Worm (Caenorhabditis elegans) whole organism, young adult: ENCODE data around the gene frg-1.

ENCODE experiments used
- B0336.3 ChIP-seq: fragments of 200-800 bp; sonication (Bioruptor generic); IDR thresholded peaks from 2 replicates; pipeline ENCODE4 v1.3.6; 2022; ENCODE audit warnings: missing genetic modification characterization, missing compliant biosample characterization
- C17E4.6 ChIP-seq: fragments of 200-800 bp; sonication (Bioruptor generic); IDR thresholded peaks from 2 replicates; pipeline ENCODE4 v1.3.6; 2022; ENCODE audit warnings: missing genetic modification reagents, missing genetic modification characterization, missing compliant biosample characterization
- D2030.7 ChIP-seq: fragments of 200-800 bp; sonication (Bioruptor generic); IDR thresholded peaks from 2 replicates; pipeline ENCODE4 v1.3.6; 2022; ENCODE audit warnings: missing genetic modification reagents, missing genetic modification characterization, missing compliant biosample characterization
- F33H1.4 ChIP-seq: fragments of 200-800 bp; sonication (Bioruptor generic); IDR thresholded peaks from 2 replicates; pipeline ENCODE4 v1.3.6; 2022; ENCODE audit warnings: missing genetic modification reagents, missing genetic modification characterization, missing compliant biosample characterization
- F49E8.2 ChIP-seq: sonication (generic microtip); optimal IDR thresholded peaks from 3 replicates; lab custom pipeline; 2017; ENCODE audit warnings: missing genetic modification characterization, mild to moderate bottlenecking, missing compliant biosample characterization, antibody characterized with exemption, moderate library complexity; ENCODE audit not compliant: insufficient read depth
- F52B5.7 ChIP-seq: sonication (generic microtip); optimal IDR thresholded peaks from 2 replicates; lab custom pipeline; 2016; ENCODE audit warnings: mild to moderate bottlenecking, missing genetic modification characterization, missing compliant biosample characterization
- Y53F4B.3 ChIP-seq: fragments of 200-800 bp; sonication (Bioruptor generic); IDR thresholded peaks from 2 replicates; pipeline ENCODE4 v1.3.6; 2022; ENCODE audit warnings: missing genetic modification reagents, missing genetic modification characterization, missing compliant biosample characterization
- Y53G8AR.9 ChIP-seq: fragments of 200-800 bp; sonication (Bioruptor generic); conservative IDR thresholded peaks from 2 replicates; pipeline ENCODE4 v1.3.6; 2022; ENCODE audit warnings: missing genetic modification reagents, missing genetic modification characterization, missing compliant biosample characterization
- Y95B8A.8 ChIP-seq: fragments of 200-800 bp; sonication (Bioruptor generic); IDR thresholded peaks from 2 replicates; pipeline ENCODE4 v1.3.6; 2022; ENCODE audit warnings: missing genetic modification reagents, missing genetic modification characterization, missing compliant biosample characterization
- athp-1 ChIP-seq: sonication (generic microtip); optimal IDR thresholded peaks from 2 replicates; lab custom pipeline; 2017; ENCODE audit warnings: mild to moderate bottlenecking, missing genetic modification characterization, missing compliant biosample characterization
- attf-6 ChIP-seq: fragments of 200-800 bp; sonication (Bioruptor generic); IDR thresholded peaks from 2 replicates; pipeline ENCODE4 v1.3.6; 2022; ENCODE audit warnings: missing genetic modification reagents, missing genetic modification characterization, missing compliant biosample characterization
- bed-1 ChIP-seq: fragments of 200-800 bp; sonication (Bioruptor generic); IDR thresholded peaks from 2 replicates; pipeline ENCODE4 v1.3.6; 2022; ENCODE audit warnings: missing genetic modification reagents, missing genetic modification characterization, missing compliant biosample characterization
- cebp-1 ChIP-seq, 2 experiments: fragments of 200-800 bp in 1 of 2; sonication (Bioruptor generic) in 1 of 2; sonication (generic microtip) in 1 of 2; IDR thresholded peaks in 1 of 2; optimal IDR thresholded peaks in 1 of 2; 2 replicates each; pipeline versions ENCODE4 v1.3.6 to Lab custom; 2017 to 2022; ENCODE audit warnings: missing compliant biosample characterization in 2 of 2, missing genetic modification characterization in 2 of 2, mild to moderate bottlenecking in 1 of 2, missing genetic modification reagents in 1 of 2, moderate library complexity in 1 of 2
- ceh-100 ChIP-seq: fragments of 200-800 bp; sonication (Bioruptor generic); IDR thresholded peaks from 2 replicates; pipeline ENCODE4 v1.3.6; 2022; ENCODE audit warnings: missing genetic modification reagents, missing genetic modification characterization, missing compliant biosample characterization
- ceh-27 ChIP-seq: fragments of 200-800 bp; sonication (Bioruptor generic); optimal IDR thresholded peaks from 2 replicates; lab custom pipeline; 2018; ENCODE audit warnings: mild to moderate bottlenecking, missing genetic modification characterization, moderate library complexity, missing compliant biosample characterization
- ceh-40 ChIP-seq: fragments of 200-800 bp; sonication (Bioruptor generic); IDR thresholded peaks from 2 replicates; pipeline ENCODE4 v1.3.6; 2022; ENCODE audit warnings: missing genetic modification characterization, missing compliant biosample characterization
- ceh-79 ChIP-seq: sonication (generic microtip); optimal IDR thresholded peaks from 2 replicates; lab custom pipeline; 2017; ENCODE audit warnings: mild to moderate bottlenecking, missing genetic modification characterization, missing compliant biosample characterization
- chd-7 ChIP-seq: sonication (generic microtip); optimal IDR thresholded peaks from 2 replicates; lab custom pipeline; 2016; ENCODE audit warnings: mild to moderate bottlenecking, missing genetic modification characterization, moderate library complexity, missing compliant biosample characterization
- die-1 ChIP-seq: sonication (generic microtip); optimal IDR thresholded peaks from 2 replicates; lab custom pipeline; 2016; ENCODE audit warnings: missing genotype, mild to moderate bottlenecking, missing genetic modification characterization, missing compliant biosample characterization
- egl-44 ChIP-seq: fragments of 200-800 bp; sonication (Bioruptor generic); IDR thresholded peaks from 2 replicates; pipeline ENCODE4 v1.3.6; 2022; ENCODE audit warnings: missing genetic modification reagents, missing genetic modification characterization, missing compliant biosample characterization
- ekl-4 ChIP-seq: fragments of 200-800 bp; sonication (Bioruptor generic); IDR thresholded peaks from 2 replicates; pipeline ENCODE4 v1.3.6; 2022; ENCODE audit warnings: missing genetic modification reagents, missing genetic modification characterization, missing compliant biosample characterization
- hmg-1.2 ChIP-seq: fragments of 200-800 bp; sonication (Bioruptor generic); IDR thresholded peaks from 2 replicates; pipeline ENCODE4 v1.3.6; 2022; ENCODE audit warnings: missing genetic modification reagents, missing genetic modification characterization, missing compliant biosample characterization
- hrde-1 ChIP-seq: sonication (generic microtip); optimal IDR thresholded peaks from 2 replicates; lab custom pipeline; 2016; ENCODE audit warnings: missing genetic modification characterization, mild to moderate bottlenecking, missing compliant biosample characterization, moderate library complexity, missing genotype, missing genetic modification reagents, borderline replicate concordance
- hsf-1 ChIP-seq: fragments of 200-800 bp; sonication (Bioruptor generic); IDR thresholded peaks from 2 replicates; pipeline ENCODE4 v1.3.6; 2022; ENCODE audit warnings: missing genetic modification reagents, missing genetic modification characterization, missing compliant biosample characterization
- let-607 ChIP-seq, 2 experiments: fragments of 200-800 bp in 1 of 2; sonication (Bioruptor generic) in 1 of 2; sonication (generic microtip) in 1 of 2; optimal IDR thresholded peaks; 2 replicates each; lab custom pipeline; 2016 to 2018; ENCODE audit warnings: mild to moderate bottlenecking in 2 of 2, missing compliant biosample characterization in 2 of 2, missing genetic modification characterization in 2 of 2, moderate library complexity in 2 of 2, missing genotype in 1 of 2
- lin-35 ChIP-seq, 3 experiments: fragments of 150-350 bp in 2 of 3; sonication (generic microtip) in 1 of 3; optimal IDR thresholded peaks; 2 replicates each; lab custom pipeline; 2014 to 2018; ENCODE audit warnings: missing biosample characterization in 3 of 3, missing genetic modification characterization in 3 of 3, missing genetic modification reagents in 3 of 3
- lin-40 ChIP-seq: sonication (generic microtip); optimal IDR thresholded peaks from 2 replicates; lab custom pipeline; 2016; ENCODE audit warnings: missing genetic modification characterization, mild to moderate bottlenecking, missing compliant biosample characterization, missing genotype, missing genetic modification reagents
- lin-54 ChIP-seq: fragments of 200-800 bp; sonication (Bioruptor generic); optimal IDR thresholded peaks from 2 replicates; lab custom pipeline; 2018; ENCODE audit warnings: mild to moderate bottlenecking, missing genetic modification characterization, missing compliant biosample characterization
- lsl-1 ChIP-seq: fragments of 200-800 bp; sonication (Bioruptor generic); optimal IDR thresholded peaks from 2 replicates; lab custom pipeline; 2018; ENCODE audit warnings: mild to moderate bottlenecking, missing genetic modification characterization, moderate library complexity, missing compliant biosample characterization
- madf-3 ChIP-seq: fragments of 200-800 bp; sonication (Bioruptor generic); IDR thresholded peaks from 2 replicates; pipeline ENCODE4 v1.3.6; 2022; ENCODE audit warnings: missing genetic modification reagents, missing genetic modification characterization, missing compliant biosample characterization
- madf-6 ChIP-seq: fragments of 200-800 bp; sonication (Bioruptor generic); IDR thresholded peaks from 2 replicates; pipeline ENCODE4 v1.3.6; 2022; ENCODE audit warnings: missing genetic modification reagents, missing genetic modification characterization, missing compliant biosample characterization
- mcd-1 ChIP-seq: fragments of 200-800 bp; sonication (Bioruptor generic); IDR thresholded peaks from 2 replicates; pipeline ENCODE4 v1.3.6; 2022; ENCODE audit warnings: missing genetic modification reagents, missing genetic modification characterization, missing compliant biosample characterization
- mel-28 ChIP-seq: sonication (generic microtip); optimal IDR thresholded peaks from 2 replicates; lab custom pipeline; 2016; ENCODE audit warnings: borderline replicate concordance, mild to moderate bottlenecking, missing genetic modification characterization, missing compliant biosample characterization
- mes-4 ChIP-seq: sonication (generic microtip); optimal IDR thresholded peaks from 2 replicates; lab custom pipeline; 2016; ENCODE audit warnings: missing genotype, missing genetic modification characterization, missing compliant biosample characterization
- pbrm-1 ChIP-seq: fragments of 200-800 bp; sonication (Bioruptor generic); IDR thresholded peaks from 2 replicates; pipeline ENCODE4 v1.3.6; 2022; ENCODE audit warnings: missing genetic modification reagents, missing genetic modification characterization, missing compliant biosample characterization
- rcor-1 ChIP-seq: fragments of 200-800 bp; sonication (Bioruptor generic); IDR thresholded peaks from 2 replicates; pipeline ENCODE4 v1.3.6; 2022; ENCODE audit warnings: missing genetic modification reagents, missing genetic modification characterization, missing compliant biosample characterization
- tlf-1 ChIP-seq: fragments of 200-800 bp; sonication (Bioruptor generic); optimal IDR thresholded peaks from 2 replicates; lab custom pipeline; 2018; ENCODE audit warnings: mild to moderate bottlenecking, missing genetic modification characterization, missing compliant biosample characterization
- xnd-1 ChIP-seq: sonication (generic microtip); optimal IDR thresholded peaks from 2 replicates; lab custom pipeline; 2016; ENCODE audit warnings: missing genotype, missing genetic modification reagents, missing genetic modification characterization, missing compliant biosample characterization

The frg-1 gene

DNA sequence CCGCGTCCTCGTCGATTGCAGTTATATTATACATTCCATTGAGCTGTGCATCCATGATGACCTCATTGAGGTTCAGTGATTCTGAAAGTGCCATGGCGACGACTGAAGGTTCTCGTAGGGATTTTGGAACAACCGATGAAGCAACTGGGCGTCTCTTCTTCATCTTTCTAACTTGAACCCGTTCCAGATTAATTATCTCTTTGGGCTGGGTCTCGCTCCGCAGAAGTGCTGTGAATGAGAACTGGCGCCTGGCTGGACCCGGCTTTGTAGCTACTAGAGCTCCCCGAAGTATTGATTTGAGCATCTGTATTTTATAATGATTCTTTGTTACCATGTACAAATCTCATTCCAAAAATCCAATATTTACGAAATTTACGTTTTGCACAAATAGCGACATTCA lies 1.4 kb upstream of the frg-1 start, which contains the start of gene ZK1010.2:
Gene ZK1010.2 (minus strand): TSS at position 304 of the 400 bp plus-strand sequence.
- TF ChIP-seq lin-40, result no peak
- TF ChIP-seq F49E8.2 (tag; lab: Kevin White, UChicago), result peak; percentile 76
- no peak for TF ChIP-seq cebp-1 (GFP tag; IDR thresholded peaks at IDR 0.05; lab: Robert Waterston, UW)
- peak; percentile 5 for TF ChIP-seq cebp-1 (tag; optimal IDR thresholded peaks at IDR 0.05; lab: Kevin White, UChicago)
- TF ChIP-seq B0336.3, result peak; percentile 92
- TF ChIP-seq ceh-40, result 0 out of 2 replicates have a peak, but pooled peaks have one; percentile 25
- peak; percentile 71 for TF ChIP-seq hsf-1 (GFP tag; lab: Robert Waterston, UW)
- peak in 1 of 3 experiments; percentile 6 for TF ChIP-seq lin-35 (GFP tag; optimal IDR thresholded peaks at IDR 0.05; lab: Kevin White, UChicago)
- peak; percentile 38; the same call in 1 of the 2 replicates for TF ChIP-seq F33H1.4
- TF ChIP-seq Y53G8AR.9, result peak; percentile 80; the same call in 1 of the 2 replicates
- peak; percentile 11 for TF ChIP-seq mes-4 (tag; lab: Kevin White, UChicago)
- peak; percentile 45; the same call in 1 of the 2 replicates for TF ChIP-seq Y95B8A.8
- TF ChIP-seq attf-6, result 0 out of 2 replicates have a peak, but pooled peaks have one; percentile 54
- TF ChIP-seq pbrm-1, result peak; percentile 33; the same call in 1 of the 2 replicates
- peak; percentile 40 for TF ChIP-seq hrde-1
- peak; percentile 70 for TF ChIP-seq madf-6 (GFP tag; lab: Robert Waterston, UW)
- TF ChIP-seq C17E4.6 (GFP tag; lab: Robert Waterston, UW), result peak; percentile 6; the same call in 1 of the 2 replicates
- peak; percentile 41; the same call in 1 of the 2 replicates for TF ChIP-seq D2030.7 (GFP tag; lab: Robert Waterston, UW)
- TF ChIP-seq bed-1 (GFP tag; lab: Robert Waterston, UW), result no peak
- no peak for TF ChIP-seq let-607 (tag; optimal IDR thresholded peaks at IDR 0.05; lab: Kevin White, UChicago)
- TF ChIP-seq madf-3 (GFP tag; lab: Robert Waterston, UW), result peak; percentile 71; the same call in 1 of the 2 replicates
- TF ChIP-seq Y53F4B.3, result no peak
- TF ChIP-seq lin-54 (GFP tag; lab: Kevin White, UChicago), result peak; percentile 78
- TF ChIP-seq xnd-1 (tag; lab: Kevin White, UChicago), result peak; percentile 40
- peak; percentile 29; the same call in 1 of the 2 replicates for TF ChIP-seq hmg-1.2 (GFP tag; lab: Robert Waterston, UW)
- peak; percentile 26 for TF ChIP-seq ceh-79
- peak; percentile 7 for TF ChIP-seq chd-7 (tag; lab: Kevin White, UChicago)
- TF ChIP-seq die-1 (tag; lab: Kevin White, UChicago), result no peak
- no peak; the same call in 1 of the 2 replicates for TF ChIP-seq rcor-1 (GFP tag; lab: Robert Waterston, UW)
- peak; percentile 24 for TF ChIP-seq tlf-1 (GFP tag; lab: Kevin White, UChicago)
- no peak for TF ChIP-seq F52B5.7 (tag; lab: Kevin White, UChicago)
- peak; percentile 30 for TF ChIP-seq lsl-1 (GFP tag; lab: Kevin White, UChicago)
- TF ChIP-seq ceh-27 (GFP tag; lab: Kevin White, UChicago), result no peak
- 0 out of 2 replicates have a peak, but pooled peaks have one; percentile 48 for TF ChIP-seq egl-44 (GFP tag; lab: Robert Waterston, UW)
- TF ChIP-seq mcd-1 (GFP tag; lab: Robert Waterston, UW), result peak; percentile 71
- TF ChIP-seq ceh-100 (GFP tag; lab: Robert Waterston, UW), result peak; percentile 63; the same call in 1 of the 2 replicates
- TF ChIP-seq mel-28, result no peak
- peak; percentile 74 for TF ChIP-seq ekl-4
- peak; percentile 74 for TF ChIP-seq athp-1
